Worm (Caenorhabditis elegans): Measurements from ENCODE around the gene srlf-17.

Gene srlf-17

DNA sequence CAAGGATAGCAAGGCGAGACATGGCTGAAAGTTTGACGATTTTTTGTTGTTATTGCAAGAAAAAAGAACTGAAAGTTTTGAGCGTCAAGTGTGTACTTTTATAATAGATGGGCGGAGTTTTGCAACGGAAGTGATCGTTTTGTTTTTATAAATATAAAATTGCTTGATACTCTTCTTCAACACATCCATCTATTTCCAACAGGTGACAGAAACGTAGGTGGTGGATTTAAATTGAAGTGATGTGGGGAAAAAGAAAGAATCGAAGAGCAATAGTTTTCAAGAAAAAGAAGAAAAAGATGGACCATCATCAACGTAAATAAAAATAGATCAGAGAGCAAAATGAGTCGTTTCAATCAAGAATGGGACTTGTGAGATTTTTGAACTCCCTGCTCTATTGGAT is 35.5 kb downstream of the srlf-17 start, which contains the start of gene ttr-17:
TSS of gene ttr-17 (minus strand) at position 24 of the 400 bp plus-strand sequence.
- TF ChIP-seq unc-62 (GFP tag; optimal IDR thresholded peaks at IDR 0.05) (no peak), nhr-11 (tag; optimal IDR thresholded peaks at IDR 0.05) (no peak), peb-1 (tag; optimal IDR thresholded peaks at IDR 0.05) (no peak), lsy-2 (tag; optimal IDR thresholded peaks at IDR 0.05) (peak in 1 of 2 experiments; percentile 43), F13H6.1 (tag; optimal IDR thresholded peaks at IDR 0.05) (peak; percentile 54), nhr-6 (tag; optimal IDR thresholded peaks at IDR 0.05) (no peak), lin-11 (tag; optimal IDR thresholded peaks at IDR 0.05) (no peak), ama-1 (optimal IDR thresholded peaks at IDR 0.05) (peak; percentile 54), lin-39 (tag; optimal IDR thresholded peaks at IDR 0.05) (no peak), mab-5 (tag; optimal IDR thresholded peaks at IDR 0.05) (no peak), nhr-12 (tag; optimal IDR thresholded peaks at IDR 0.05) (no peak), unc-39 (tag; optimal IDR thresholded peaks at IDR 0.05) (no peak), snpc-4 (tag; optimal IDR thresholded peaks at IDR 0.05) (no peak), ztf-1 (GFP tag; conservative IDR thresholded peaks at IDR 0.05) (no peak), mdl-1 (tag; optimal IDR thresholded peaks at IDR 0.05) (no peak), sma-9 (GFP tag; optimal IDR thresholded peaks at IDR 0.05) (peak; percentile 50), sma-9 (tag; optimal IDR thresholded peaks at IDR 0.05) (no peak), nhr-77 (tag; optimal IDR thresholded peaks at IDR 0.05) (no peak), elt-1 (tag; optimal IDR thresholded peaks at IDR 0.05) (no peak), ztf-4 (tag; optimal IDR thresholded peaks at IDR 0.05) (no peak), Y55F3AM.14 (GFP tag; optimal IDR thresholded peaks at IDR 0.05) (no peak), C34F6.9 (tag; optimal IDR thresholded peaks at IDR 0.05) (peak; percentile 7), sma-3 (GFP tag; optimal IDR thresholded peaks at IDR 0.05) (no peak)

DNA sequence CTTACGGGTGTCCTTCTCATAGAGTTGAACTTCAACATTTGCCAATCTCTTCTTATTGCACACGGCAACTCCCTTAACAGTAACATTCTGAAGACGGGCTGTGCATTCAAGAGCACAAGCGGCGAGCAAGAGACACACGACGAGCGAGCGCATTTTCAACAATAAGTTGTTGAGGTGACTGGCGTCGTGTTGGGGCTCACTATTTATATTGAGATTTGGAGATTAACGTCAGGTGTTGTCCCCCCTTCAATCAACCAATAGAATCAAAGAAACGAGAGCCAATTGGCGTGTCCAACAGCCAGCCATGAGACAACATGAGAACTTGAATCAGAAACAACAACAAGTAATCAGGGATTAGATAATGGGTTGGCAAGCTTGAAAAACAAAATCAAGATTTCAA is 38.5 kb downstream of the srlf-17 start, which contains the start of gene ttr-16:
TSS of gene ttr-16 (minus strand) at position 176 of the 400 bp plus-strand sequence.
- TF ChIP-seq ama-1 (optimal IDR thresholded peaks at IDR 0.05) (peak; percentile 86), alr-1 (tag; optimal IDR thresholded peaks at IDR 0.05) (no peak), lsy-2 (tag; optimal IDR thresholded peaks at IDR 0.05) (peak in 1 of 2 experiments; percentile 49), sma-9 (GFP tag; optimal IDR thresholded peaks at IDR 0.05) (peak; percentile 32), sma-9 (tag; optimal IDR thresholded peaks at IDR 0.05) (no peak), nhr-129 (tag; optimal IDR thresholded peaks at IDR 0.05) (peak; percentile 64), F13H6.1 (tag; optimal IDR thresholded peaks at IDR 0.05) (peak; percentile 20), C34F6.9 (tag; optimal IDR thresholded peaks at IDR 0.05) (peak; percentile 20), mbf-1 (tag; optimal IDR thresholded peaks at IDR 0.05) (no peak)

DNA sequence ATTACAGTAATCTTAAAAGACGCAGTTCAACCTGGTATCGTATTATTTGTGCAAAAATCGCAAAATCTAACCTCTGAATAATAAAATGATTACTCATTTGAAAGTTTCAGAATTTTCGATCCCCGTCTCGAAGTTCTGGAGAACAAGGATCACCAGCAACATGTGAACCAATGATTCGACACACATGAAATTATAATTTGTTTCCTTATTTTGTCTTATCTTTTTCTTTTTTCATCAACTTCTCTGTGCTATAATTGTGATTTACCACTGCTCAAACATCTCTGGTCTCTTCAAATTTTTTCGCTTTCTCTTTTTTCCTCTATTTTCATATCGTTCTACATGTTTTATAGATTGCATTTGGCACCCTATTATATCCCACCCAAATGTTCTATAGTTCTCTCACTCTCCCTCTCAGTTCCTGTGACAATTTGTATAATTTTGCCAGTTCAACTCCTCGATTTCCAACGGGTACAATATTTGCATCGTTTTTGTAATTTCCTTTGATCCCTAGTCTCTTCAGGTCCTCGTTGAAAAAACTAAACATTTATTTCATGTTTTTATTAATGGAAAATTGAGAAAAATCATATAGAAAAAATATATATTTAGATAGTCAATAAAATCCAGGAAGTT is 39.4 kb downstream of the srlf-17 start:
- TF ChIP-seq ceh-82 (tag; optimal IDR thresholded peaks at IDR 0.05) (no peak), crh-2 (tag; optimal IDR thresholded peaks at IDR 0.05) (no peak), lsy-2 (tag; optimal IDR thresholded peaks at IDR 0.05) (peak in 1 of 2 experiments; percentile 58)

DNA sequence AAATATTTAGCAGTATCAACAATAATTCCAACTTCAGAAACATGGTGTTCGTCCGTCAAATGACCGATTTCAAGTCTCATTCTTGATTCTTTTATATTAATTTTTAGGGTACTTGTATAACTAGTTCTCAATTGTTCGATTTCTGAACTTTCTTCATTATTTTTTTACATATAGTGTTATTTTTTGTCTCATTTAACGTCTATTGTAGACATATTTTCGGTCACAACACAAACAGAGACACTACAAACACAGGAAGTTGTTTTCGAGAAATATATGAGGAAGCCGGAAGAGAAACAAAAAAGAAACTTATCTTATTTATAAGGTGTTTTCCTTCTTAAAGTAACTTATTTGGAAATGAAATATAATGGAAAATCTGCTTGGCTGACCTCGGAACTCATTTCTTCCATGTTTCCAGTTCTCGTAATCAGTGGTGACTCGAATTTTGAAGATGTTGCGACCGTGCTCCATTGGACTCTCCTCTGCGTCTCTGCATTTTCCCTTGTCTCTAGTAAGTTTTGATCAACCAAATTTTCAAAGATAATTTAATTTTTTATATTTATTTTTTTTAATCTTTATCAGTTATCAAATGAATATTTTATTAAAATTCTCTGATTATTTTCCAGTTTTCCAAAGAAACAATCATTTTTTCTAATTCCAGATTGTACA is 48.7 kb downstream of the srlf-17 start, which contains the start of the genes F36H1.12 and lin-3:
TSS of gene F36H1.12 (minus strand) at position 51 of the 666 bp plus-strand sequence.
TSS of gene lin-3 (plus strand) at position 657 of the 666 bp plus-strand sequence.
- TF ChIP-seq zag-1 (tag; optimal IDR thresholded peaks at IDR 0.05) (no peak), nhr-23 (tag; optimal IDR thresholded peaks at IDR 0.05) (no peak), sma-9 (GFP tag; optimal IDR thresholded peaks at IDR 0.05) (no peak), sma-9 (tag; optimal IDR thresholded peaks at IDR 0.05) (no peak), alr-1 (tag; optimal IDR thresholded peaks at IDR 0.05) (no peak), unc-62 (GFP tag; optimal IDR thresholded peaks at IDR 0.05) (no peak), elt-3 (tag; optimal IDR thresholded peaks at IDR 0.05) (no peak), ceh-16 (tag; optimal IDR thresholded peaks at IDR 0.05) (no peak), R02D3.7 (tag; optimal IDR thresholded peaks at IDR 0.05) (no peak), nhr-21 (tag; optimal IDR thresholded peaks at IDR 0.05) (no peak)

DNA sequence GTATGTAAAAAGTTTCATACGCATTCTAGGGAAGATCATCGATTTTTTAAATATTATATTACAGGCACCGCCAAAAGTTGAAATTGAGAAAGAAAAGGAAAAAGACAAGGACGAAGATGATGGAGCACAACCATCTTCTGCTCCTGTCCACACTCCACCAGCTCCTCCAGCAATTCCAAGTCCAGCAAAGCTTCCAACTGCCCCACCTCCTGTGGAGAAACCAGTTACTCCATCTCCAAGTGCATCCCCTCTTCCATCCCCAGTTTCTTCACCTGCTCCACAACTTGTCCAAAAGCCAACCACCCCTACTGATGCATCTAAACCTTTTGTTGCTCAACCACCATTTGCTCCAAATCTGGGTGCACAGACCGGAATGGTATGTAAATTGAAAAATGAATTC is 50.5 kb downstream of the srlf-17 start:
- TF ChIP-seq nhr-10 (tag; optimal IDR thresholded peaks at IDR 0.05) (no peak), lin-11 (tag; optimal IDR thresholded peaks at IDR 0.05) (no peak), egl-27 (tag; optimal IDR thresholded peaks at IDR 0.05) (no peak), ceh-82 (tag; optimal IDR thresholded peaks at IDR 0.05) (no peak), mdl-1 (tag; optimal IDR thresholded peaks at IDR 0.05) (no peak), dmd-4 (tag; optimal IDR thresholded peaks at IDR 0.05) (no peak), lsy-2 (tag; optimal IDR thresholded peaks at IDR 0.05) (no peak), nhr-25 (tag; optimal IDR thresholded peaks at IDR 0.05) (no peak), fos-1 (tag; optimal IDR thresholded peaks at IDR 0.05) (no peak), unc-55 (GFP tag; optimal IDR thresholded peaks at IDR 0.05) (no peak), mbf-1 (tag; optimal IDR thresholded peaks at IDR 0.05) (no peak), alr-1 (tag; optimal IDR thresholded peaks at IDR 0.05) (no peak), sma-3 (GFP tag; optimal IDR thresholded peaks at IDR 0.05) (no peak), ztf-4 (tag; optimal IDR thresholded peaks at IDR 0.05) (no peak), elt-1 (tag; optimal IDR thresholded peaks at IDR 0.05) (no peak), ama-1 (optimal IDR thresholded peaks at IDR 0.05) (no peak)
